Worm (Caenorhabditis elegans) whole organism, midembryonic: ENCODE results near the gene F22E12.1.

ENCODE experiments used
- T22C8.4 ChIP-seq: fragments of 200-800 bp; sonication (Bioruptor generic); IDR thresholded peaks from 2 replicates; pipeline ENCODE4 v1.3.6; 2022; ENCODE audit warnings: missing genetic modification characterization, missing compliant biosample characterization
- cog-1 ChIP-seq: sonication (generic microtip); optimal IDR thresholded peaks from 2 replicates; lab custom pipeline; 2016; ENCODE audit warnings: missing genetic modification characterization, missing compliant biosample characterization
- flt-1 ChIP-seq: fragments of 200-800 bp; sonication (Bioruptor generic); IDR thresholded peaks from 2 replicates; pipeline ENCODE4 v1.3.6; 2022; ENCODE audit warnings: missing genetic modification characterization, missing compliant biosample characterization
- ref-1 ChIP-seq: fragments of 200-800 bp; sonication (Bioruptor generic); conservative IDR thresholded peaks from 2 replicates; pipeline ENCODE4 v1.3.6; 2022; ENCODE audit warnings: missing genetic modification reagents, missing genetic modification characterization, missing compliant biosample characterization
- tab-1 ChIP-seq: fragments of 200-800 bp; sonication (Bioruptor generic); IDR thresholded peaks from 2 replicates; pipeline ENCODE4 v1.3.6; 2022; ENCODE audit warnings: missing genetic modification characterization, missing compliant biosample characterization
- ztf-23 ChIP-seq: fragments of 200-800 bp; sonication (Bioruptor generic); IDR thresholded peaks from 2 replicates; pipeline ENCODE4 v1.3.6; 2022; ENCODE audit warnings: missing genetic modification reagents, missing genetic modification characterization, missing compliant biosample characterization
- ztf-29 ChIP-seq: fragments of 200-800 bp; sonication (Bioruptor generic); IDR thresholded peaks from 2 replicates; pipeline ENCODE4 v1.3.6; 2022; ENCODE audit warnings: missing genetic modification reagents, missing genetic modification characterization, missing compliant biosample characterization

DNA sequence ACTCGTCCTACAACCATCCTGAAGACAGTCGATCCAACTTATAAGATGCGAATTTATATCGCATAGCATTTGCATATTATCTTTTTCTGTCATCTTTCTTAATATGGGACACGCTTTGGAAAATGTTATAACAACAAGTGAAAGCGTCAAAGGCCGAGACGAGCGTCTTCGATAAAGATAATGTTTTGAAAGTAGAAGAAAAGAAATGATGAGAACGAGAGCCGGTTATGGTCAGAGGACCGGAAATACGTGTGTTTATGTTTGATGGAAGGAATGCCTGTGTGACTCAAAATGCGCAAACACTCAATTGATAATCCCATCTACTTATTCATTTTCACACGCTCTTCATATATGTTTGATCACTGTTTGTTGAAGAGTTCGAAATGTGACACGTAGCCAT is 45.9 kb upstream of the F22E12.1 start, which contains the start of gene C35A5.11:
- TF ChIP-seq flt-1 (GFP tag; lab: Robert Waterston, UW) (no peak), ztf-29 (GFP tag; lab: Robert Waterston, UW) (no peak), ref-1 (GFP tag; lab: Robert Waterston, UW) (no peak), tab-1 (GFP tag; lab: Robert Waterston, UW) (no peak), ztf-23 (GFP tag; lab: Robert Waterston, UW) (no peak), cog-1 (tag; lab: Kevin White, UChicago) (no peak), T22C8.4 (GFP tag; lab: Robert Waterston, UW) (no peak)
